Worm (Caenorhabditis elegans): ENCODE results near the gene F45D11.14.
A peak's percentile ranks its signal among the peaks of the same experiment; 100 is the strongest.

DNA sequence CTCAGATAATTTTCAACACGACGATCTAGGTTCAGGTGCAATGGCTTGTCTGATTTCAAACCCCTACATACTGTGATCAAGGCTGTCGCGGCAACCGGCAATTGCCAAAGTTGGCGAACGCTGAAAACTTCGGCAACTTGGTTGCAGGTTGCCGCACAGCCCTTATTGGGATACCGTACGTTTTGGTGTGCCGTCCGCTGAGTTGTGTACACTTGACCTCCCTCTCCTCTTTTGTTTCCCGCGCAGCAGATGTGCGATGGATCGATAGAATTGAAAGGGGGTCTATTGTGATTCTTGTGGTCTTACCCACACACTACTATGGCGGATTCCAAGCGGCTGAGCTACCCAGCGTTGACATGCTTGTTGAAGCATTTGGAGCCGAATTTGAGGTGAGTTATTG, 46.1 kb downstream of the F45D11.14 start, which contains the start of the genes C32B5.18 and C32B5.7:
- no peak for TF ChIP-seq pha-4 (tag; optimal IDR thresholded peaks at IDR 0.05)
- no peak for TF ChIP-seq ztf-11 (tag; optimal IDR thresholded peaks at IDR 0.05)
- no peak for TF ChIP-seq lsy-2 (tag; optimal IDR thresholded peaks at IDR 0.05)
- no peak for TF ChIP-seq elt-1 (tag; optimal IDR thresholded peaks at IDR 0.05; ENCODE audit: borderline replicate concordance, insufficient read depth)
- TF ChIP-seq nhr-237 (tag; optimal IDR thresholded peaks at IDR 0.05) = no peak
- no peak for TF ChIP-seq elt-3 (tag; optimal IDR thresholded peaks at IDR 0.05)
- TF ChIP-seq snpc-4 (tag; optimal IDR thresholded peaks at IDR 0.05) = no peak
- no peak for TF ChIP-seq ham-2 (GFP tag; optimal IDR thresholded peaks at IDR 0.05)
- TF ChIP-seq ceh-39 (tag; optimal IDR thresholded peaks at IDR 0.05) = peak; percentile 20
- TF ChIP-seq sptf-1 (tag; optimal IDR thresholded peaks at IDR 0.05) = no peak
- no peak for TF ChIP-seq nhr-12 (tag; optimal IDR thresholded peaks at IDR 0.05)
- TF ChIP-seq nhr-76 (tag; optimal IDR thresholded peaks at IDR 0.05) = no peak
